Worm (Caenorhabditis elegans): Measurements from ENCODE around the gene luc-7L.

DNA sequence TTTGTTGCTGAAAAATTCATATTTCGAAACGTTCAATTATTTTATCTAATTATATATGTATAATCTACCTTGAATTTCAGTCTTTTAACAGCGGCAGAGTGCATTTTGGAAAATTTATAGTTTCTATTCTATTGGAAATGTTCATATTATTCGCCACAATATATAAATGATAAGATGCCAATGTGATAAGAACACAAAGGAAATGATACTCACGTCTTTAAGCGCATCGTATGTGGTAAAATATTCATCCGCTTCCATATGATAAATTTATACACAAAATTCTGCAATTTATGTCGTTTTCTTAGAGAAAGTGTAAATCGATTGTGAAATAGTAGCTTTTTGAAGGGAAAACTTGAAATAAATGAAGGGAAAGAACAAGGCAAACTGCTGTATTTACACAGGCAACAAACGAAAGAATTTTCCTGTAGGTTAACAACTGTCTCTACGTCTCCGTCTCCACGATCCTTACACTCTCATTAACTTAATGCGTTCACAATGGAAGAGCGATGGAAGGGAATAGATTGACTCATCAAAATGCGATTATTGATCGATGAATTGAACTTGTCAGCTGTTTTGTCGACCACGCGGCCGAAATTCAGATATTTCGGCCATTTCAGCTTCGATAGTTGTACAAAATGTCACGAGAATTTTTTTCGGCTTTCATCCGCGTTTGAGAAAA, 45.1 kb downstream of the luc-7L start, which contains the start of gene alfa-1:
- TF ChIP-seq him-1 (tag; optimal IDR thresholded peaks at IDR 0.05) (no peak), dao-5 (tag; optimal IDR thresholded peaks at IDR 0.05) (no peak), W03F9.2 (tag; optimal IDR thresholded peaks at IDR 0.05) (no peak)
